Worm (Caenorhabditis elegans) whole organism, late embryonic: ENCODE results near the gene tofu-7.

Experiments used
- ama-1 ChIP-seq: fragments of 150-350 bp; optimal IDR thresholded peaks from 2 replicates; lab custom pipeline; 2014
- ceh-30 ChIP-seq: fragments of 150-350 bp; optimal IDR thresholded peaks from 2 replicates; lab custom pipeline; 2014; ENCODE audit warnings: missing biosample characterization, missing genetic modification characterization
- ceh-45 ChIP-seq: fragments of 200-800 bp; sonication (Bioruptor generic); IDR thresholded peaks from 2 replicates; pipeline ENCODE4 v1.3.6; 2022; ENCODE audit warnings: missing genetic modification reagents, missing genetic modification characterization, missing compliant biosample characterization
- ets-4 ChIP-seq: sonication (generic microtip); optimal IDR thresholded peaks from 2 replicates; lab custom pipeline; 2016; ENCODE audit warnings: missing genetic modification characterization, missing compliant biosample characterization
- fkh-10 ChIP-seq: fragments of 150-350 bp; optimal IDR thresholded peaks from 2 replicates; lab custom pipeline; 2014; ENCODE audit warnings: missing biosample characterization, missing genetic modification reagents, missing genetic modification characterization
- hlh-13 ChIP-seq: fragments of 200-800 bp; sonication (Bioruptor generic); optimal IDR thresholded peaks from 2 replicates; lab custom pipeline; 2018; ENCODE audit warnings: mild to moderate bottlenecking, missing genetic modification characterization, missing compliant biosample characterization
- nhr-232 ChIP-seq: sonication (generic microtip); optimal IDR thresholded peaks from 2 replicates; lab custom pipeline; 2016; ENCODE audit warnings: missing genetic modification characterization, missing compliant biosample characterization
- rnt-1 ChIP-seq: sonication (generic microtip); optimal IDR thresholded peaks from 2 replicates; lab custom pipeline; 2016; ENCODE audit warnings: missing genetic modification characterization, missing compliant biosample characterization
- tbx-2 ChIP-seq: sonication (generic microtip); optimal IDR thresholded peaks from 2 replicates; lab custom pipeline; 2016; ENCODE audit warnings: missing genetic modification characterization, missing compliant biosample characterization
- unc-55 ChIP-seq: sonication (generic microtip); optimal IDR thresholded peaks from 2 replicates; lab custom pipeline; 2017; ENCODE audit warnings: missing biosample characterization, missing genetic modification reagents, missing genetic modification characterization
- zip-5 ChIP-seq: sonication (generic microtip); optimal IDR thresholded peaks from 2 replicates; lab custom pipeline; 2016; ENCODE audit warnings: missing genetic modification characterization, missing compliant biosample characterization
- ztf-16 ChIP-seq: sonication (generic microtip); optimal IDR thresholded peaks from 2 replicates; lab custom pipeline; 2017; ENCODE audit warnings: missing genetic modification characterization, missing compliant biosample characterization

DNA sequence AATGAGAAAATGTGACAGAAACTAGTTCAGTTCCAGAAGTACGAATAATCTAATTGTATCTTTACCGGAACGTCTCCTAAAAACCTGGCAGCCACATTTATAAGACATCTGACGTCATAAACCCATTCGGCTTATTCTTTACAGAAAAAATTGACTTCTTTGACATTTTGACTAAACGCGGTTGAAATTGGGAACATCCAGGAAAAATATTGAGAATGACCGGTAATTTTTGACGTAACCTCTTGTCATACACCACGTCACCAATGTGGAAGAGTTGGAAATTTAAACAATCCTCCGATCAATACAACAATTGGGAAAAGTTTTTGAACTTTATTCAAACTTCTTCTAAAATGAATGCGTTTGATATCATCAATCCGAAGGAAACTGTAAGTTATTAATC lies 6.2 kb upstream of the tofu-7 start, which contains the start of gene ZK418.2:
- TF ChIP-seq rnt-1 (tag; lab: Kevin White, UChicago) (no peak), nhr-232 (tag; lab: Kevin White, UChicago) (no peak), zip-5 (tag; lab: Kevin White, UChicago) (no peak), ceh-45 (GFP tag; lab: Robert Waterston, UW) (no peak), ztf-16 (tag; lab: Kevin White, UChicago) (no peak), unc-55 (GFP tag; lab: Kevin White, UChicago) (no peak), ets-4 (tag; lab: Kevin White, UChicago) (no peak), ama-1 (lab: Kevin White, UChicago) (no peak), tbx-2 (tag; lab: Kevin White, UChicago) (no peak), ceh-30 (no peak), hlh-13 (GFP tag; lab: Kevin White, UChicago) (no peak), fkh-10 (GFP tag; lab: Kevin White, UChicago) (no peak)
